Worm (Caenorhabditis elegans) whole organism, mixed stage, embryonic: ENCODE data around the gene C25D7.10.
"Not testable (repeated sequence)": the region's sequence is repeated elsewhere in the genome, so short reads cannot be mapped to it uniquely, and the experiment has no call there.

ENCODE experiments used
- M03D4.4 ChIP-seq: sonication (generic microtip); optimal IDR thresholded peaks from 2 replicates; lab custom pipeline; 2017; ENCODE audit warnings: mild to moderate bottlenecking, missing genetic modification characterization, missing compliant biosample characterization
- ceh-39 ChIP-seq: fragments of 150-350 bp; optimal IDR thresholded peaks from 2 replicates; lab custom pipeline; 2014; ENCODE audit warnings: missing biosample characterization, missing genetic modification characterization
- drap-1 ChIP-seq: fragments of 200-800 bp; sonication (Bioruptor generic); optimal IDR thresholded peaks from 3 replicates; lab custom pipeline; 2018; ENCODE audit warnings: mild to moderate bottlenecking, missing genetic modification characterization, missing compliant biosample characterization
- elt-3 ChIP-seq: fragments of 150-350 bp; optimal IDR thresholded peaks from 2 replicates; lab custom pipeline; 2014; ENCODE audit warnings: missing biosample characterization, missing genetic modification characterization
- ham-2 ChIP-seq: fragments of 200-800 bp; sonication (Bioruptor generic); optimal IDR thresholded peaks from 2 replicates; lab custom pipeline; 2018; ENCODE audit warnings: mild to moderate bottlenecking, missing genetic modification characterization, missing compliant biosample characterization
- mep-1 ChIP-seq: fragments of 150-350 bp; optimal IDR thresholded peaks from 2 replicates; lab custom pipeline; 2017; ENCODE audit warnings: missing biosample characterization, missing genetic modification reagents, missing genetic modification characterization, inconsistent platforms
- tbx-8 ChIP-seq: fragments of 200-800 bp; sonication (Bioruptor generic); optimal IDR thresholded peaks from 2 replicates; lab custom pipeline; 2018; ENCODE audit warnings: mild to moderate bottlenecking, missing genetic modification characterization, moderate library complexity, missing compliant biosample characterization
- unc-39 ChIP-seq: fragments of 150-350 bp; optimal IDR thresholded peaks from 2 replicates; lab custom pipeline; 2014; ENCODE audit warnings: missing biosample characterization, missing genetic modification characterization
- unc-62 ChIP-seq: fragments of 150-350 bp; optimal IDR thresholded peaks from 2 replicates; lab custom pipeline; 2014; ENCODE audit warnings: missing biosample characterization, missing genetic modification reagents, missing genetic modification characterization

The C25D7.10 gene

ce11 chrV:15113992-15114391, 46.7 kb downstream of the C25D7.10 start, which contains the start of gene T01G5.6:
Gene T01G5.6, minus strand, starts transcription at chrV:15114092.
- no peak for TF ChIP-seq elt-3 (tag; lab: Kevin White, UChicago)
- TF ChIP-seq tbx-8 (GFP tag; lab: Kevin White, UChicago), result no peak
- no peak for TF ChIP-seq M03D4.4
- TF ChIP-seq unc-39 (tag; lab: Kevin White, UChicago), result no peak
- TF ChIP-seq drap-1, result no peak
- TF ChIP-seq ceh-39 (tag; lab: Kevin White, UChicago), result no peak
- TF ChIP-seq ham-2 (GFP tag; lab: Kevin White, UChicago), result no peak
- TF ChIP-seq, all 35 proteins: peak for 0

- TF ChIP-seq tbx-8 (GFP tag; lab: Kevin White, UChicago); mep-1 (tag; lab: Kevin White, UChicago); unc-62: not testable (repeated sequence)
- TF ChIP-seq, all 35 proteins: peak for 0; not testable (repeated sequence) for 35
Observed at ce11 chrV:15115968-15116367, 48.7 kb downstream of the C25D7.10 start, which contains the start of gene T01G5.8. Gene T01G5.8, plus strand, starts transcription at chrV:15116268.
